Worm (Caenorhabditis elegans) whole organism, L3 larva: ENCODE data around the gene ZK867.2.

Experiments
- R02D3.7 ChIP-seq: fragments of 150-350 bp; optimal IDR thresholded peaks from 2 replicates; lab custom pipeline; 2014; ENCODE audit warnings: missing biosample characterization, missing genetic modification characterization
- ZK546.5 ChIP-seq: sonication (generic microtip); optimal IDR thresholded peaks from 2 replicates; lab custom pipeline; 2017; ENCODE audit warnings: missing biosample characterization, missing genetic modification characterization
- aly-2 ChIP-seq: fragments of 150-350 bp; optimal IDR thresholded peaks from 2 replicates; lab custom pipeline; 2014; ENCODE audit warnings: missing biosample characterization, missing genetic modification characterization
- ama-1 ChIP-seq: fragments of 150-350 bp; optimal IDR thresholded peaks from 2 replicates; lab custom pipeline; 2018
- ceh-28 ChIP-seq: fragments of 150-350 bp; optimal IDR thresholded peaks from 2 replicates; lab custom pipeline; 2014; ENCODE audit warnings: missing biosample characterization, missing genetic modification reagents, missing genetic modification characterization
- ceh-82 ChIP-seq: fragments of 150-350 bp; optimal IDR thresholded peaks from 2 replicates; lab custom pipeline; 2014; ENCODE audit warnings: missing biosample characterization, missing genetic modification characterization
- ceh-9 ChIP-seq: sonication (generic microtip); optimal IDR thresholded peaks from 2 replicates; lab custom pipeline; 2018; ENCODE audit warnings: missing biosample characterization, missing genetic modification characterization
- daf-12 ChIP-seq: fragments of 150-350 bp; optimal IDR thresholded peaks from 2 replicates; lab custom pipeline; 2014; ENCODE audit warnings: missing biosample characterization, missing genetic modification reagents, missing genetic modification characterization
- egl-5 ChIP-seq: fragments of 150-350 bp; optimal IDR thresholded peaks from 2 replicates; lab custom pipeline; 2017; ENCODE audit warnings: missing biosample characterization, missing genetic modification reagents, missing genetic modification characterization, inconsistent platforms
- elt-1 ChIP-seq: fragments of 150-350 bp; optimal IDR thresholded peaks from 2 replicates; lab custom pipeline; 2014; ENCODE audit warnings: missing biosample characterization, missing genetic modification characterization
- elt-2 ChIP-seq: sonication (generic microtip); optimal IDR thresholded peaks from 2 replicates; lab custom pipeline; 2016; ENCODE audit warnings: missing genetic modification reagents, mild to moderate bottlenecking, missing genetic modification characterization, missing compliant biosample characterization
- eor-1 ChIP-seq, 2 experiments: fragments of 150-350 bp; optimal IDR thresholded peaks; 2 replicates each; lab custom pipeline; 2014 to 2018; ENCODE audit warnings: missing biosample characterization in 2 of 2, missing genetic modification characterization in 2 of 2
- fkh-10 ChIP-seq: sonication (generic microtip); optimal IDR thresholded peaks from 2 replicates; lab custom pipeline; 2017; ENCODE audit warnings: missing biosample characterization, missing genetic modification reagents, missing genetic modification characterization
- fkh-2 ChIP-seq: fragments of 150-350 bp; optimal IDR thresholded peaks from 2 replicates; lab custom pipeline; 2014; ENCODE audit warnings: missing biosample characterization, missing genetic modification reagents, missing genetic modification characterization
- fos-1 ChIP-seq: fragments of 150-350 bp; optimal IDR thresholded peaks from 2 replicates; lab custom pipeline; 2014; ENCODE audit warnings: missing biosample characterization, missing genetic modification characterization
- hmg-11 ChIP-seq: sonication (generic microtip); optimal IDR thresholded peaks from 2 replicates; lab custom pipeline; 2016; ENCODE audit warnings: missing genetic modification characterization, missing compliant biosample characterization
- jun-1 ChIP-seq: fragments of 150-350 bp; optimal IDR thresholded peaks from 2 replicates; lab custom pipeline; 2014; ENCODE audit warnings: missing biosample characterization, missing genetic modification reagents, missing genetic modification characterization
- lin-15B ChIP-seq: fragments of 150-350 bp; optimal IDR thresholded peaks from 2 replicates; lab custom pipeline; 2014; ENCODE audit warnings: missing biosample characterization, missing genetic modification characterization
- lin-39 ChIP-seq: fragments of 150-350 bp; optimal IDR thresholded peaks from 2 replicates; lab custom pipeline; 2018; ENCODE audit warnings: missing biosample characterization, missing genetic modification reagents, missing genetic modification characterization
- lsy-12 ChIP-seq: sonication (generic microtip); optimal IDR thresholded peaks from 2 replicates; lab custom pipeline; 2016; ENCODE audit warnings: mild to moderate bottlenecking, missing genetic modification characterization, missing compliant biosample characterization
- mdl-1 ChIP-seq: fragments of 150-350 bp; optimal IDR thresholded peaks from 2 replicates; lab custom pipeline; 2014; ENCODE audit warnings: missing biosample characterization, missing genetic modification characterization
- mml-1 ChIP-seq: fragments of 150-350 bp; sonication (generic microtip); optimal IDR thresholded peaks from 3 replicates; lab custom pipeline; 2014; ENCODE audit warnings: missing biosample characterization, missing genetic modification characterization
- nfya-1 ChIP-seq: sonication (generic microtip); optimal IDR thresholded peaks from 2 replicates; lab custom pipeline; 2017; ENCODE audit warnings: missing genetic modification characterization, mild to moderate bottlenecking, missing compliant biosample characterization, antibody characterized with exemption, moderate library complexity; ENCODE audit not compliant: insufficient read depth
- nhr-11 ChIP-seq: fragments of 150-350 bp; optimal IDR thresholded peaks from 2 replicates; lab custom pipeline; 2014; ENCODE audit warnings: missing biosample characterization, missing genetic modification characterization
- nhr-23 ChIP-seq: fragments of 150-350 bp; optimal IDR thresholded peaks from 2 replicates; lab custom pipeline; 2014; ENCODE audit warnings: missing biosample characterization, missing genetic modification reagents, missing genetic modification characterization
- nhr-237 ChIP-seq: fragments of 150-350 bp; optimal IDR thresholded peaks from 2 replicates; lab custom pipeline; 2014; ENCODE audit warnings: missing biosample characterization, missing genetic modification characterization
- nhr-25 ChIP-seq: sonication (generic microtip); optimal IDR thresholded peaks from 2 replicates; lab custom pipeline; 2017; ENCODE audit warnings: missing biosample characterization, missing genetic modification characterization
- nhr-28 ChIP-seq: fragments of 150-350 bp; optimal IDR thresholded peaks from 2 replicates; lab custom pipeline; 2014; ENCODE audit warnings: missing biosample characterization, missing genetic modification characterization
- nhr-43 ChIP-seq: sonication (generic microtip); optimal IDR thresholded peaks from 2 replicates; lab custom pipeline; 2016; ENCODE audit warnings: mild to moderate bottlenecking, missing genetic modification characterization, missing compliant biosample characterization; ENCODE audit not compliant: poor library complexity, severe bottlenecking
- nhr-67 ChIP-seq: fragments of 150-350 bp; optimal IDR thresholded peaks from 2 replicates; lab custom pipeline; 2014; ENCODE audit warnings: missing biosample characterization, missing genetic modification characterization
- nhr-76 ChIP-seq: fragments of 150-350 bp; sonication (generic microtip); optimal IDR thresholded peaks from 5 replicates; lab custom pipeline; 2014; ENCODE audit warnings: missing biosample characterization, missing genetic modification characterization
- nhr-77 ChIP-seq: fragments of 150-350 bp; optimal IDR thresholded peaks from 2 replicates; lab custom pipeline; 2014; ENCODE audit warnings: missing biosample characterization, missing genetic modification characterization
- pha-4 ChIP-seq: fragments of 150-350 bp; optimal IDR thresholded peaks from 2 replicates; lab custom pipeline; 2014; ENCODE audit warnings: missing biosample characterization, missing genetic modification reagents, missing genetic modification characterization
- pqm-1 ChIP-seq: fragments of 150-350 bp; optimal IDR thresholded peaks from 2 replicates; lab custom pipeline; 2017; ENCODE audit warnings: missing biosample characterization, missing genetic modification characterization, inconsistent platforms
- sea-2 ChIP-seq: fragments of 150-350 bp; sonication (generic microtip); optimal IDR thresholded peaks from 4 replicates; lab custom pipeline; 2014; ENCODE audit warnings: missing biosample characterization, missing genetic modification reagents, missing genetic modification characterization
- snpc-4 ChIP-seq: fragments of 150-350 bp; optimal IDR thresholded peaks from 2 replicates; lab custom pipeline; 2014; ENCODE audit warnings: missing biosample characterization, missing genetic modification characterization
- tbx-2 ChIP-seq: sonication (generic microtip); optimal IDR thresholded peaks from 2 replicates; lab custom pipeline; 2016; ENCODE audit warnings: mild to moderate bottlenecking, missing genetic modification characterization, missing compliant biosample characterization
- unc-39 ChIP-seq: sonication (generic microtip); optimal IDR thresholded peaks from 4 replicates; lab custom pipeline; 2017; ENCODE audit warnings: missing biosample characterization, missing genetic modification characterization
- unc-62 ChIP-seq: fragments of 150-350 bp; sonication (generic microtip); optimal IDR thresholded peaks from 4 replicates; lab custom pipeline; 2014; ENCODE audit warnings: missing biosample characterization, missing genetic modification reagents, missing genetic modification characterization
- zag-1 ChIP-seq: fragments of 150-350 bp; optimal IDR thresholded peaks from 2 replicates; lab custom pipeline; 2014; ENCODE audit warnings: missing biosample characterization, missing genetic modification characterization
- ztf-11 ChIP-seq: fragments of 150-350 bp; optimal IDR thresholded peaks from 2 replicates; lab custom pipeline; 2014; ENCODE audit warnings: missing biosample characterization, missing genetic modification characterization
- ztf-4 ChIP-seq: fragments of 150-350 bp; optimal IDR thresholded peaks from 2 replicates; lab custom pipeline; 2014; ENCODE audit warnings: missing biosample characterization, missing genetic modification characterization

The ZK867.2 gene

DNA sequence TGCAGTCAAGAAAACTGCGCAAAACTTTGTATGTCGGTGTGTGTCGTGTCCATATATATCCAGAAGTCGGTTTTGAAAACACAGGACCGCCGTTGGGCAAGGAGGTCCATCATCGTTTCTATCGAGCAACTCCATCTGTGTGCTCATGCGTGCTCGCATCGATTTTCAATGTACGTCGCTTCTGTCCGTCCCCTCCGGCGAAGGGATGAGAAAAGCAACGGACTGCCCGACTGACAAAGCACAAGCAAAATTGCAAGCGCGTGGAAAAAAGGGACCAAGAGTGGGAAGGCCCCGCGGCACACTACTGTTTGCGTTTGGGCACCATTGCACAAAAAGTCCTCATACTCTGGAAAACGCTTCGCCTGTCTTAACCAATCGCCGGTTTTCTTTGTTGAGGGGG, 15.9 kb downstream of the ZK867.2 start:
- no peak for TF ChIP-seq pha-4 (tag; lab: Kevin White, UChicago)
- TF ChIP-seq snpc-4 (tag; lab: Kevin White, UChicago) = peak; percentile 2
- no peak for TF ChIP-seq lsy-12
- no peak for TF ChIP-seq mml-1 (tag; lab: Kevin White, UChicago)
- TF ChIP-seq mdl-1 = no peak
- no peak for TF ChIP-seq ztf-4
- TF ChIP-seq ceh-9 = no peak
- TF ChIP-seq ceh-28 (tag; lab: Kevin White, UChicago) = no peak
- TF ChIP-seq lin-15B = no peak
- TF ChIP-seq nfya-1 = peak; percentile 44
- TF ChIP-seq unc-62 = no peak
- TF ChIP-seq ceh-82 (tag; lab: Kevin White, UChicago) = no peak
- no peak for TF ChIP-seq nhr-67 (tag; lab: Kevin White, UChicago)
- TF ChIP-seq ztf-11 = no peak
- no peak for TF ChIP-seq hmg-11
- TF ChIP-seq fos-1 = no peak
- TF ChIP-seq elt-1 = no peak
- TF ChIP-seq tbx-2 (tag; lab: Kevin White, UChicago) = no peak
- TF ChIP-seq nhr-11 (tag; lab: Kevin White, UChicago) = no peak
- peak; percentile 63 for TF ChIP-seq lin-39 (tag; lab: Kevin White, UChicago)
- TF ChIP-seq zag-1 = no peak

DNA sequence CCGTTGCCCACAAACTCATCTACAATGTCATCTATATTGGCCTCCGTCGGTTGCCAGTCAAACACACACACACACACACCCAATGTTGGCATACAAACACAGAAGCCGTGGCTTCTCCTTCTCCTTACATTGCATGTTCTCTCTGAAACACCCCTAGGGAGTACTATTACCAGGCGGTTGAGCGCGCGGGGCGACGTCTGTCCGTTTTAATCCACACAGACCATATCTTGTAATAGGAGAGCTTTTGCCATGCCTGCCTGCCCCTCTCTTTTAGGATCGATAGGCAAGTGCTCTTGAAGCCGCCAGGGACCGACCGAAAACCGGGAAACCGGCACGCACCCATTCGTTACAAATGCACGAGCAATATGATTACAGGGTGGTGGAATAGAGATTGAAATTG, 18.0 kb downstream of the ZK867.2 start:
- TF ChIP-seq aly-2 (tag; lab: Kevin White, UChicago) (no peak), elt-2 (tag; lab: Kevin White, UChicago) (no peak), ZK546.5 (no peak), sea-2 (GFP tag; lab: Kevin White, UChicago) (no peak), nhr-67 (tag; lab: Kevin White, UChicago) (no peak), zag-1 (no peak), nhr-23 (tag; lab: Kevin White, UChicago) (no peak), snpc-4 (tag; lab: Kevin White, UChicago) (no peak), fkh-10 (GFP tag; lab: Kevin White, UChicago) (no peak)

DNA sequence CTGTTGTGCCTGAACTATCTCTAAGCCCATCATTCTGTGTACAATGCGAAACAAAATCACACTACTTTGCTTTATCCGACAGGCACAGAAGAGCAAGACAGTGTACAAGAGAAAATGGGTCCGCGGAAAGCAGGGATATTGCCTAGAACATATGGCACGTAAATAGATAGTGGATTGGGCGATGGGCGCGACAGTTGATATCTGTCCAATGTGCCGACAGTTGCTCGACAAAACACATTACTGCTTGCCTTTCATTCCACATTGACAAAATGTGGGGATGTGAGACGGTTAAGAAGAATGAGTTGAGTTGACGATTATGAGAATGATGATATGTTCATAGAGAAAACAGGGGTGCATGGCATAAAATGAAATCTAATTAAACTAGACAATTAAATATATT, 18.5 kb downstream of the ZK867.2 start:
- TF ChIP-seq elt-2 (tag; lab: Kevin White, UChicago) (no peak), eor-1 (tag; optimal IDR thresholded peaks at IDR 0.05; lab: Kevin White, UChicago) (no peak), egl-5 (tag; lab: Kevin White, UChicago) (peak; percentile 63), ceh-9 (no peak), sea-2 (GFP tag; lab: Kevin White, UChicago) (no peak)

DNA sequence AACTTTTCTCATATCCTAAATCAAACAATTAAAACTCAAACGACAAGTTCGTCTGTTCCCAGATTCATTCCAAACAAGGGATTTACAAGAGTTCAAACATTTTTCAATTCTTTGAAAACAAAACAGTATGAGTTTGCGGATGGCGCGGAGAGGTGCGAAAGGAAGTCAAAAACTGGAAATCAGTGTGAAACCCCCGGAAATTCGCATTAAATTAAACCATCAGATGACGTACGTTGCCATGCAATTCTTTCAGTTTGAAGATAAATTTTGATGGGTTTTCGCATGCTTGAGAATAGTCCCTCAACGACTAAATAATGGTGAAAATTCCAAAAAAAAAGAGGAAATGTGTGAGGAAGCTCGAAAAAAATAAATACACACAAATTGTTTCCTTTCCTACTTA, 22.8 kb downstream of the ZK867.2 start:
- no peak for TF ChIP-seq zag-1
- TF ChIP-seq nhr-25 (tag; lab: Kevin White, UChicago) = no peak
- TF ChIP-seq nhr-28 (tag; lab: Kevin White, UChicago) = no peak
- TF ChIP-seq lsy-12 = no peak
- no peak for TF ChIP-seq snpc-4 (tag; lab: Kevin White, UChicago)
- no peak for TF ChIP-seq mdl-1
- TF ChIP-seq lin-15B = no peak
- no peak for TF ChIP-seq pha-4 (tag; lab: Kevin White, UChicago)
- no peak for TF ChIP-seq fos-1
- TF ChIP-seq jun-1 (tag; lab: Kevin White, UChicago) = no peak
- no peak for TF ChIP-seq R02D3.7 (tag; lab: Kevin White, UChicago)
- TF ChIP-seq daf-12 = no peak
- no peak for TF ChIP-seq pqm-1
- no peak for TF ChIP-seq ama-1
- TF ChIP-seq fkh-2 = no peak

DNA sequence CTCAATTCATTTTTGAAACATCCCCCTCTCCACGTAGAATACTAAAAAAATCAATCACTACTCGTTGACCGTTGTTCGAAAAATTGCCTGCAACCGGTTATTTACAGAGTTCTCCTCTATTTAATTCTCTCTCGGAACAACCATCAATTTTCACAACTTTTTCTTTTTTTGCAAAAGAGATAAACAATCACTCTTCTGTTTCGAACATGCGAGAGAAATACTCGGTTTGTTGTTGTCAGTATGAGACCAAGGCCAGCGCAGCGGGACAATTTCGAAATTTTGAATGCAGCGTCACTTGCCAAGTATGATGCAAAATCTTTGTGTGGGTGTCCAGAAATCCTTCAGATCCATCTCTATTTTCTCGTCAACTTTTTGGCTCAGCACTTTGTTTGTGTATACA, 23.8 kb downstream of the ZK867.2 start:
- TF ChIP-seq ceh-82 (tag; lab: Kevin White, UChicago) (no peak), lin-15B (no peak), nhr-28 (tag; lab: Kevin White, UChicago) (no peak), nhr-76 (tag; lab: Kevin White, UChicago) (no peak), hmg-11 (no peak), ztf-11 (peak; percentile 11), ama-1 (peak; percentile 92), ZK546.5 (no peak), daf-12 (peak; percentile 51), R02D3.7 (tag; lab: Kevin White, UChicago) (no peak), fkh-10 (GFP tag; lab: Kevin White, UChicago) (no peak), fos-1 (no peak), nhr-43 (tag; lab: Kevin White, UChicago) (peak; percentile 24), eor-1 (tag; optimal IDR thresholded peaks at IDR 0.05; lab: Kevin White, UChicago) (no peak), nhr-25 (tag; lab: Kevin White, UChicago) (peak; percentile 10), mdl-1 (no peak), ceh-28 (tag; lab: Kevin White, UChicago) (peak; percentile 35), pqm-1 (no peak), nhr-23 (tag; lab: Kevin White, UChicago) (no peak), unc-39 (no peak), nfya-1 (no peak), elt-2 (tag; lab: Kevin White, UChicago) (peak; percentile 29), lin-39 (tag; lab: Kevin White, UChicago) (peak; percentile 38), zag-1 (no peak), nhr-237 (no peak), nhr-77 (tag; lab: Kevin White, UChicago) (no peak), tbx-2 (tag; lab: Kevin White, UChicago) (no peak), egl-5 (tag; lab: Kevin White, UChicago) (no peak), aly-2 (tag; lab: Kevin White, UChicago) (peak; percentile 37), jun-1 (tag; lab: Kevin White, UChicago) (no peak)
- TF ChIP-seq, all 47 proteins: peak for 9
